Worm (Caenorhabditis elegans) whole organism, late embryonic: ENCODE results near the gene W09D6.1.

Experiments
- K02D7.2 ChIP-seq: sonication (generic microtip); optimal IDR thresholded peaks from 2 replicates; lab custom pipeline; 2017; ENCODE audit warnings: mild to moderate bottlenecking, missing genetic modification characterization, missing compliant biosample characterization
- ama-1 ChIP-seq: fragments of 150-350 bp; optimal IDR thresholded peaks from 2 replicates; lab custom pipeline; 2014
- ceh-14 ChIP-seq: sonication (generic microtip); optimal IDR thresholded peaks from 2 replicates; lab custom pipeline; 2016; ENCODE audit warnings: missing genotype, missing genetic modification characterization, missing compliant biosample characterization
- ceh-18 ChIP-seq: sonication (generic microtip); optimal IDR thresholded peaks from 2 replicates; lab custom pipeline; 2016; ENCODE audit warnings: missing genetic modification characterization, missing compliant biosample characterization
- ceh-24 ChIP-seq: sonication (generic microtip); optimal IDR thresholded peaks from 2 replicates; lab custom pipeline; 2016; ENCODE audit warnings: mild to moderate bottlenecking, missing genetic modification characterization, missing compliant biosample characterization
- dmd-4 ChIP-seq: sonication (generic microtip); optimal IDR thresholded peaks from 2 replicates; lab custom pipeline; 2016; ENCODE audit warnings: borderline replicate concordance, missing genetic modification characterization, missing compliant biosample characterization
- fkh-10 ChIP-seq: fragments of 150-350 bp; optimal IDR thresholded peaks from 2 replicates; lab custom pipeline; 2014; ENCODE audit warnings: missing biosample characterization, missing genetic modification reagents, missing genetic modification characterization
- mec-3 ChIP-seq: sonication (generic microtip); optimal IDR thresholded peaks from 2 replicates; lab custom pipeline; 2016; ENCODE audit warnings: borderline replicate concordance, missing genetic modification characterization, missing compliant biosample characterization
- pat-9 ChIP-seq: fragments of 200-800 bp; sonication (Bioruptor generic); optimal IDR thresholded peaks from 2 replicates; lab custom pipeline; 2018; ENCODE audit warnings: mild to moderate bottlenecking, missing genetic modification characterization, moderate library complexity, missing compliant biosample characterization
- pros-1 ChIP-seq: fragments of 150-350 bp; optimal IDR thresholded peaks from 2 replicates; lab custom pipeline; 2014; ENCODE audit warnings: missing biosample characterization, missing genetic modification reagents, missing genetic modification characterization
- unc-55 ChIP-seq: sonication (generic microtip); optimal IDR thresholded peaks from 2 replicates; lab custom pipeline; 2017; ENCODE audit warnings: missing biosample characterization, missing genetic modification reagents, missing genetic modification characterization
- unc-86 ChIP-seq: sonication (generic microtip); optimal IDR thresholded peaks from 2 replicates; lab custom pipeline; 2016; ENCODE audit warnings: missing genetic modification characterization, missing compliant biosample characterization
- zip-5 ChIP-seq: sonication (generic microtip); optimal IDR thresholded peaks from 2 replicates; lab custom pipeline; 2016; ENCODE audit warnings: missing genetic modification characterization, missing compliant biosample characterization

- TF ChIP-seq dmd-4 (tag; lab: Kevin White, UChicago) (no peak), pat-9 (tag; lab: Kevin White, UChicago) (no peak), mec-3 (tag; lab: Kevin White, UChicago) (no peak), ceh-14 (tag; lab: Kevin White, UChicago) (no peak), ceh-24 (no peak), K02D7.2 (tag; lab: Kevin White, UChicago) (no peak), ceh-18 (tag; lab: Kevin White, UChicago) (no peak), fkh-10 (GFP tag; lab: Kevin White, UChicago) (no peak), ama-1 (no peak), zip-5 (tag; lab: Kevin White, UChicago) (no peak), pros-1 (tag; lab: Kevin White, UChicago) (no peak), unc-55 (GFP tag; lab: Kevin White, UChicago) (no peak), unc-86 (tag; lab: Kevin White, UChicago) (no peak)
These were observed 31.2 kb downstream of the W09D6.1 start, which contains the start of gene hmt-1 for ce11 chrIII:11099864-11100263.
